Comparison of ENCODE assay signal across 4 fruit fly cellular contexts in the genomic region with DNA sequence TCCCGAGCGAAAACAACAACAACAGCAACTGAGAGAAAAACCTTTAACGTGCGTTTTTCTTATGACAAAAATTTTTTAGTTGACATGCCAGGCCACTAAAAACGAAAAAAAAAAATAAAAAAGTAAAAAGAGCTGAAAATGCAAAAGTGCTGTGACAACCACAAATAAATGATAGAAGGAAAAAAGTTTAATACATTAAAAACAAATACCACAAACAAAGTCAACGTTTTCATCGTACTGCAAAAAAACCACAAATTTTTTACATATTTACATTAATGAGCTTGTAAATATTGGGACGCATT.
TF ChIP-seq lines count a peak whose summit lies in the region.

No protein-coding gene starts in this region.

TF ChIP-seq in whole organism, adult, 20 proteins besides CTCF, POLR2A, EP300 and RAD21:
- TF ChIP-seq cnc (optimal IDR thresholded peaks at IDR 0.05; lab: Kevin White, UChicago) (no peak), Clk (GFP tag; optimal IDR thresholded peaks at IDR 0.05; lab: Kevin White, UChicago) (no peak), Mnt (GFP tag; optimal IDR thresholded peaks at IDR 0.05; lab: Kevin White, UChicago) (no peak), pad (GFP tag; optimal IDR thresholded peaks at IDR 0.05; lab: Kevin White, UChicago) (no peak), CG7101 (tag; optimal IDR thresholded peaks at IDR 0.05; lab: Kevin White, UChicago) (no peak), CG1620 (GFP tag; optimal IDR thresholded peaks at IDR 0.05; lab: Kevin White, UChicago) (no peak), CG14711 (tag; optimal IDR thresholded peaks at IDR 0.05; lab: Kevin White, UChicago) (no peak), tj (GFP tag; optimal IDR thresholded peaks at IDR 0.05; lab: Kevin White, UChicago) (peak; percentile 56), CG5204 (GFP tag; optimal IDR thresholded peaks at IDR 0.05; lab: Kevin White, UChicago) (no peak), Crg-1 (GFP tag; optimal IDR thresholded peaks at IDR 0.05; lab: Kevin White, UChicago) (no peak), toe (GFP tag; optimal IDR thresholded peaks at IDR 0.05; lab: Kevin White, UChicago) (no peak), CG33017 (tag; optimal IDR thresholded peaks at IDR 0.05; lab: Kevin White, UChicago) (no peak), CG7045 (GFP tag; optimal IDR thresholded peaks at IDR 0.05; lab: Kevin White, UChicago) (no peak), CG11617 (GFP tag; optimal IDR thresholded peaks at IDR 0.05; lab: Kevin White, UChicago) (no peak), kay (GFP tag; lab: Kevin White, UChicago; ENCODE audit: borderline replicate concordance) (peak; percentile 93), Hr96 (GFP tag; optimal IDR thresholded peaks at IDR 0.05; lab: Kevin White, UChicago) (no peak)

TF ChIP-seq in whole organism, prepupa, 60 proteins besides CTCF, POLR2A, EP300 and RAD21:
- TF ChIP-seq Eip93F (GFP tag; optimal IDR thresholded peaks at IDR 0.05; lab: Kevin White, UChicago) (no peak), CG8319 (GFP tag; optimal IDR thresholded peaks at IDR 0.05; lab: Kevin White, UChicago) (no peak), Eip78C (GFP tag; lab: Kevin White, UChicago) (peak; percentile 71), CG6854 (GFP tag; optimal IDR thresholded peaks at IDR 0.05; lab: Kevin White, UChicago) (no peak), esn (GFP tag; optimal IDR thresholded peaks at IDR 0.05; lab: Kevin White, UChicago) (no peak), Hr4 (GFP tag; optimal IDR thresholded peaks at IDR 0.05; lab: Kevin White, UChicago) (no peak), CG3919 (GFP tag; optimal IDR thresholded peaks at IDR 0.05; lab: Kevin White, UChicago) (no peak), fd85E (GFP tag; optimal IDR thresholded peaks at IDR 0.05; lab: Kevin White, UChicago) (no peak), salr (GFP tag; optimal IDR thresholded peaks at IDR 0.05; lab: Kevin White, UChicago) (peak in 1 of 2 experiments; percentile 23), net (GFP tag; optimal IDR thresholded peaks at IDR 0.05; lab: Kevin White, UChicago) (no peak), eg (GFP tag; IDR thresholded peaks at IDR 0.05; lab: Robert Waterston, UW) (no peak), achi (GFP tag; optimal IDR thresholded peaks at IDR 0.05; lab: Kevin White, UChicago) (peak; percentile 6), Ets96B (tag; optimal IDR thresholded peaks at IDR 0.05; lab: Kevin White, UChicago) (no peak), CG1621 (tag; optimal IDR thresholded peaks at IDR 0.05; lab: Kevin White, UChicago) (no peak)

TF ChIP-seq in whole organism, pupa, 21 proteins besides CTCF, POLR2A, EP300 and RAD21:
- TF ChIP-seq gl (tag; optimal IDR thresholded peaks at IDR 0.05; lab: Kevin White, UChicago) (no peak), CG8159 (tag; optimal IDR thresholded peaks at IDR 0.05; lab: Kevin White, UChicago) (no peak), Pif1A (GFP tag; optimal IDR thresholded peaks at IDR 0.05; lab: Kevin White, UChicago) (peak; percentile 22), Pif1B (GFP tag; optimal IDR thresholded peaks at IDR 0.05; lab: Kevin White, UChicago) (no peak), Ets98B (GFP tag; IDR thresholded peaks at IDR 0.05; lab: Robert Waterston, UW) (no peak), CG15710 (tag; optimal IDR thresholded peaks at IDR 0.05; lab: Kevin White, UChicago) (no peak), Snoo (tag; optimal IDR thresholded peaks at IDR 0.05; lab: Kevin White, UChicago) (no peak), fd96Ca (GFP tag; IDR thresholded peaks at IDR 0.05; lab: Robert Waterston, UW) (no peak), CG8301 (tag; optimal IDR thresholded peaks at IDR 0.05; lab: Kevin White, UChicago) (no peak), CG4496 (GFP tag; IDR thresholded peaks at IDR 0.05; lab: Robert Waterston, UW) (no peak), CG17806 (tag; optimal IDR thresholded peaks at IDR 0.05; lab: Kevin White, UChicago) (no peak), CG13204 (GFP tag; optimal IDR thresholded peaks at IDR 0.05; lab: Kevin White, UChicago) (no peak), CG9948 (tag; optimal IDR thresholded peaks at IDR 0.05; lab: Kevin White, UChicago) (no peak), D1 (tag; optimal IDR thresholded peaks at IDR 0.05; lab: Kevin White, UChicago) (peak; percentile 5), CG14655 (GFP tag; optimal IDR thresholded peaks at IDR 0.05; lab: Kevin White, UChicago) (peak; percentile 11), EcR (GFP tag; optimal IDR thresholded peaks at IDR 0.05; lab: Kevin White, UChicago) (no peak)

TF ChIP-seq in whole organism, wandering third instar larva, 38 proteins besides CTCF, POLR2A, EP300 and RAD21:
- no peak for TF ChIP-seq psq (GFP tag; optimal IDR thresholded peaks at IDR 0.05; lab: Kevin White, UChicago)
- peak; percentile 15 for TF ChIP-seq tai (GFP tag; optimal IDR thresholded peaks at IDR 0.05; lab: Kevin White, UChicago)
